Worm (Caenorhabditis elegans) whole organism, early embryonic: ENCODE results near the gene K04H4.5.

ENCODE experiments used
- ama-1 ChIP-seq: fragments of 150-350 bp; optimal IDR thresholded peaks from 2 replicates; lab custom pipeline; 2014
- hnd-1 ChIP-seq: sonication (generic microtip); optimal IDR thresholded peaks from 2 replicates; lab custom pipeline; 2016; ENCODE audit warnings: missing genetic modification characterization, missing compliant biosample characterization
- tra-4 ChIP-seq: sonication (generic microtip); optimal IDR thresholded peaks from 2 replicates; lab custom pipeline; 2017; ENCODE audit warnings: missing genetic modification characterization, missing compliant biosample characterization

ce11 chrIII:9327910-9328309 is 31.2 kb upstream of the K04H4.5 start:
- TF ChIP-seq tra-4 (tag; lab: Kevin White, UChicago) (no peak), hnd-1 (no peak), ama-1 (lab: Kevin White, UChicago) (no peak)
